Worm (Caenorhabditis elegans): ENCODE measurements around the gene dac-1.

DNA sequence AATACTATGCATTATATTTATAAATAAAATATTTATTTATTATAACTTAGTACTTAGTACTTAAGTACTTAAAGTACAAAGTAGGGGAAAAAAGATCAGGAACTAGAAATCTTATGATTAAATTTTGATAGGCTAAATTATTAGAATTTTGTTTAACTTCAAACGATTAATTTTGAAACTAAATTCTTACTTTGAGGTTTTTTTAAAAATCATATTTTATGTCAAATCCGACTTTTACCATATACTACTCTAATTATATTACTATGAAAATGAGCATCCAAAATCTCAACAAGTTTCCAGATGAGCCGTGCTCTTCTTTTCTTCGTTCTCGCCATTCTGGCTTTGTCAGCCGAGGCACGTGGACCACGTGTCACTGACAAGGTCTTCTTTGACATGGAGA, 42.8 kb upstream of the dac-1 start, which contains the start of gene cyn-6:
- no peak for TF ChIP-seq him-1 (tag; optimal IDR thresholded peaks at IDR 0.05)
- no peak for TF ChIP-seq dao-5 (tag; optimal IDR thresholded peaks at IDR 0.05)

Data from whole organism, L4/young adult.